Fruit fly (Drosophila melanogaster) whole organism, embryonic: ENCODE results near the gene brv3.

ENCODE experiments used
- B-H2 ChIP-seq: fragments of 200-800 bp; sonication (Bioruptor generic); optimal IDR thresholded peaks from 2 replicates; lab custom pipeline; 2018; ENCODE audit warnings: missing biosample characterization, mild to moderate bottlenecking, missing genetic modification characterization
- BtbVII ChIP-seq: fragments of 200-800 bp; sonication (Bioruptor generic); optimal IDR thresholded peaks from 3 replicates; lab custom pipeline; 2017; ENCODE audit warnings: missing biosample characterization, mild to moderate bottlenecking, missing genetic modification characterization
- CG11695 ChIP-seq: fragments of 200-800 bp; sonication (Bioruptor generic); IDR thresholded peaks from 3 replicates; pipeline ENCODE4 v1.3.6; 2022; ENCODE audit warnings: missing biosample characterization, missing genetic modification characterization
- CG12236 ChIP-seq: fragments of 200-800 bp; sonication (Bioruptor generic); optimal IDR thresholded peaks from 2 replicates; lab custom pipeline; 2016; ENCODE audit warnings: missing biosample characterization, missing genetic modification characterization
- CG14014 ChIP-seq: fragments of 200-800 bp; sonication (Bioruptor generic); IDR thresholded peaks from 2 replicates; pipeline ENCODE4 v1.3.6; 2022; ENCODE audit warnings: missing biosample characterization, missing genetic modification characterization
- CG16779 ChIP-seq: fragments of 200-800 bp; sonication (Bioruptor generic); IDR thresholded peaks from 2 replicates; pipeline ENCODE4 v1.3.6; 2022; ENCODE audit warnings: missing biosample characterization, missing genetic modification characterization
- CG16863 ChIP-seq: fragments of 200-800 bp; sonication (Bioruptor generic); optimal IDR thresholded peaks from 3 replicates; lab custom pipeline; 2016; ENCODE audit warnings: missing biosample characterization, missing genetic modification characterization
- CG17912 ChIP-seq: fragments of 200-800 bp; sonication (Bioruptor generic); optimal IDR thresholded peaks from 2 replicates; lab custom pipeline; 2018; ENCODE audit warnings: missing biosample characterization, mild to moderate bottlenecking, missing genetic modification characterization
- CG2202 ChIP-seq: fragments of 200-800 bp; sonication (Bioruptor generic); optimal IDR thresholded peaks from 2 replicates; lab custom pipeline; 2018; ENCODE audit warnings: missing biosample characterization, mild to moderate bottlenecking, missing genetic modification characterization
- CG2678 ChIP-seq: fragments of 200-800 bp; sonication (Bioruptor generic); optimal IDR thresholded peaks from 3 replicates; lab custom pipeline; 2019; ENCODE audit warnings: missing biosample characterization, mild to moderate bottlenecking, missing genetic modification characterization, moderate library complexity
- CG2712 ChIP-seq: fragments of 200-800 bp; optimal IDR thresholded peaks from 3 replicates; lab custom pipeline; 2019; ENCODE audit warnings: missing biosample characterization, mild to moderate bottlenecking, missing genetic modification characterization, moderate library complexity
- CG30403 ChIP-seq: fragments of 200-800 bp; sonication (Bioruptor generic); optimal IDR thresholded peaks from 3 replicates; lab custom pipeline; 2016; ENCODE audit warnings: missing biosample characterization, missing genetic modification characterization
- CG33213 ChIP-seq: fragments of 200-800 bp; sonication (Bioruptor generic); optimal IDR thresholded peaks from 3 replicates; lab custom pipeline; 2016; ENCODE audit warnings: missing biosample characterization, missing genetic modification characterization
- CG34224 ChIP-seq: fragments of 200-800 bp; sonication (Bioruptor generic); IDR thresholded peaks from 3 replicates; pipeline ENCODE4 v1.3.6; 2022; ENCODE audit warnings: missing biosample characterization, missing genetic modification characterization; ENCODE audit not compliant: partially characterized antibody
- CG4360 ChIP-seq: fragments of 200-800 bp; sonication (Bioruptor generic); IDR thresholded peaks from 2 replicates; pipeline ENCODE4 v1.3.6; 2022; ENCODE audit warnings: missing biosample characterization, missing genetic modification characterization
- CG4404 ChIP-seq: fragments of 200-800 bp; sonication (Bioruptor generic); IDR thresholded peaks from 2 replicates; pipeline ENCODE4 v1.3.6; 2022; ENCODE audit warnings: missing biosample characterization, missing genetic modification characterization
- CG6654 ChIP-seq: fragments of 200-800 bp; sonication (Bioruptor generic); optimal IDR thresholded peaks from 2 replicates; lab custom pipeline; 2017; ENCODE audit warnings: missing biosample characterization, mild to moderate bottlenecking, missing genetic modification characterization
- CG7271 ChIP-seq: fragments of 200-800 bp; sonication (Bioruptor generic); optimal IDR thresholded peaks from 2 replicates; lab custom pipeline; 2018; ENCODE audit warnings: missing biosample characterization, mild to moderate bottlenecking, missing genetic modification characterization, moderate library complexity
- CG7786 ChIP-seq: fragments of 200-800 bp; sonication (Bioruptor generic); optimal IDR thresholded peaks from 2 replicates; lab custom pipeline; 2016; ENCODE audit warnings: missing biosample characterization, missing genetic modification characterization
- CG8944 ChIP-seq: fragments of 200-800 bp; sonication (Bioruptor generic); optimal IDR thresholded peaks from 3 replicates; lab custom pipeline; 2016; ENCODE audit warnings: missing biosample characterization, missing genetic modification characterization
- Doc2 ChIP-seq: fragments of 200-800 bp; sonication (Bioruptor generic); IDR thresholded peaks from 2 replicates; pipeline ENCODE4 v1.3.6; 2022; ENCODE audit warnings: missing biosample characterization, missing genetic modification characterization
- Elba2 ChIP-seq: fragments of 200-800 bp; sonication (Bioruptor generic); optimal IDR thresholded peaks from 3 replicates; lab custom pipeline; 2016; ENCODE audit warnings: missing biosample characterization, missing genetic modification characterization
- GATAe ChIP-seq: fragments of 200-800 bp; sonication (Bioruptor generic); conservative IDR thresholded peaks from 2 replicates; pipeline ENCODE4 v1.3.6; 2022; ENCODE audit warnings: missing biosample characterization, missing genetic modification characterization
- Hmr ChIP-seq: fragments of 200-800 bp; sonication (Bioruptor generic); optimal IDR thresholded peaks from 3 replicates; lab custom pipeline; 2017; ENCODE audit warnings: mild to moderate bottlenecking, missing biosample characterization, missing genetic modification reagents, missing genetic modification characterization
- Meics ChIP-seq: fragments of 200-800 bp; sonication (Bioruptor generic); optimal IDR thresholded peaks from 2 replicates; lab custom pipeline; 2017; ENCODE audit warnings: missing biosample characterization, mild to moderate bottlenecking, missing genetic modification characterization
- NC2β ChIP-seq: fragments of 200-800 bp; sonication (Bioruptor generic); optimal IDR thresholded peaks from 2 replicates; lab custom pipeline; 2016; ENCODE audit warnings: missing biosample characterization, missing genetic modification characterization
- Rfx ChIP-seq: fragments of 200-800 bp; sonication (Bioruptor generic); IDR thresholded peaks from 2 replicates; pipeline ENCODE4 v1.3.6; 2022; ENCODE audit warnings: missing biosample characterization, missing genetic modification characterization
- Ssrp ChIP-seq: fragments of 200-800 bp; sonication (Bioruptor generic); optimal IDR thresholded peaks from 2 replicates; lab custom pipeline; 2018; ENCODE audit warnings: missing biosample characterization, mild to moderate bottlenecking, missing genetic modification characterization, moderate library complexity
- Vsx1 ChIP-seq: fragments of 200-800 bp; sonication (Bioruptor generic); optimal IDR thresholded peaks from 2 replicates; lab custom pipeline; 2017; ENCODE audit warnings: missing biosample characterization, mild to moderate bottlenecking, missing genetic modification characterization, missing genetic modification reagents
- ase ChIP-seq: fragments of 200-800 bp; sonication (Bioruptor generic); IDR thresholded peaks from 3 replicates; pipeline ENCODE4 v1.3.6; 2022; ENCODE audit warnings: missing biosample characterization, missing genetic modification characterization
- dimm ChIP-seq: fragments of 200-800 bp; sonication (Bioruptor generic); IDR thresholded peaks from 2 replicates; pipeline ENCODE4 v1.3.6; 2022; ENCODE audit warnings: missing biosample characterization, missing genetic modification characterization
- dysf ChIP-seq: fragments of 200-800 bp; sonication (Bioruptor generic); IDR thresholded peaks from 3 replicates; pipeline ENCODE4 v1.3.6; 2022; ENCODE audit warnings: missing biosample characterization, missing genetic modification characterization
- ems ChIP-seq: fragments of 200-800 bp; sonication (Bioruptor generic); optimal IDR thresholded peaks from 3 replicates; lab custom pipeline; 2016; ENCODE audit warnings: missing biosample characterization, missing genetic modification characterization
- esg ChIP-seq: fragments of 200-800 bp; sonication (Bioruptor generic); conservative IDR thresholded peaks from 2 replicates; pipeline ENCODE4 v1.3.6; 2022; ENCODE audit warnings: missing biosample characterization, missing genetic modification characterization
- exex ChIP-seq: fragments of 200-800 bp; sonication (Bioruptor generic); optimal IDR thresholded peaks from 4 replicates; lab custom pipeline; 2018; ENCODE audit warnings: missing biosample characterization, mild to moderate bottlenecking, missing genetic modification characterization, moderate library complexity
- gem ChIP-seq: fragments of 200-800 bp; sonication (Bioruptor generic); optimal IDR thresholded peaks from 2 replicates; lab custom pipeline; 2019; ENCODE audit warnings: missing biosample characterization, mild to moderate bottlenecking, missing genetic modification characterization, moderate library complexity
- ind ChIP-seq: fragments of 200-800 bp; sonication (Bioruptor generic); optimal IDR thresholded peaks from 3 replicates; lab custom pipeline; 2016; ENCODE audit warnings: missing biosample characterization, missing genetic modification characterization
- jigr1 ChIP-seq: fragments of 200-800 bp; sonication (Bioruptor generic); IDR thresholded peaks from 3 replicates; pipeline ENCODE4 v1.3.6; 2022; ENCODE audit warnings: missing biosample characterization, missing genetic modification characterization
- jumu ChIP-seq: fragments of 200-800 bp; sonication (Bioruptor generic); optimal IDR thresholded peaks from 3 replicates; lab custom pipeline; 2016; ENCODE audit warnings: missing biosample characterization, missing genetic modification characterization
- lbe ChIP-seq: fragments of 200-800 bp; sonication (Bioruptor generic); optimal IDR thresholded peaks from 2 replicates; lab custom pipeline; 2016; ENCODE audit warnings: missing biosample characterization, mild to moderate bottlenecking, missing genetic modification characterization
- lola ChIP-seq, 3 experiments: fragments of >200 bp in 2 of 3; fragments of 200-800 bp in 1 of 3; sonication (Bioruptor generic) in 1 of 3; optimal IDR thresholded peaks; 2 replicates each; lab custom pipeline; 2017 to 2019; ENCODE audit warnings: missing biosample characterization in 3 of 3, missing genetic modification characterization in 3 of 3, mild to moderate bottlenecking in 1 of 3, moderate library complexity in 1 of 3
- nerfin-2 ChIP-seq: fragments of 200-800 bp; sonication (Bioruptor generic); IDR thresholded peaks from 2 replicates; pipeline ENCODE4 v1.3.6; 2022; ENCODE audit warnings: missing biosample characterization, missing genetic modification characterization; ENCODE audit not compliant: partially characterized antibody
- prd ChIP-seq, 3 experiments: fragments of >200 bp in 2 of 3; fragments of 200-800 bp in 1 of 3; sonication (Bioruptor generic) in 1 of 3; optimal IDR thresholded peaks in 2 of 3; IDR thresholded peaks in 1 of 3; 2 replicates in 2 of 3; 3 replicates in 1 of 3; pipeline versions ENCODE4 v1.3.6 to Lab custom; 2017 to 2022; ENCODE audit warnings: missing biosample characterization in 1 of 3, missing genetic modification characterization in 1 of 3
- sisA ChIP-seq: fragments of 200-800 bp; sonication (Bioruptor generic); IDR thresholded peaks from 2 replicates; pipeline ENCODE4 v1.3.6; 2022; ENCODE audit warnings: missing biosample characterization, missing genetic modification characterization
- stwl ChIP-seq: fragments of 200-800 bp; sonication (Bioruptor generic); optimal IDR thresholded peaks from 3 replicates; lab custom pipeline; 2018; ENCODE audit warnings: missing biosample characterization, mild to moderate bottlenecking, missing genetic modification characterization, moderate library complexity
- tin ChIP-seq: fragments of 200-800 bp; sonication (Bioruptor generic); optimal IDR thresholded peaks from 3 replicates; lab custom pipeline; 2016; ENCODE audit warnings: missing biosample characterization, missing genetic modification characterization
- tll ChIP-seq, 2 experiments: fragments of 200-800 bp in 1 of 2; fragments of >200 bp in 1 of 2; sonication (Bioruptor generic) in 1 of 2; optimal IDR thresholded peaks; 2 replicates each; lab custom pipeline; 2017 to 2019; ENCODE audit warnings: missing biosample characterization in 2 of 2, missing genetic modification characterization in 2 of 2, mild to moderate bottlenecking in 1 of 2, moderate library complexity in 1 of 2
- unpg ChIP-seq: fragments of 200-800 bp; sonication (Bioruptor generic); optimal IDR thresholded peaks from 3 replicates; lab custom pipeline; 2018; ENCODE audit warnings: missing biosample characterization, mild to moderate bottlenecking, missing genetic modification characterization, moderate library complexity
- wdn ChIP-seq: fragments of 200-800 bp; sonication (Bioruptor generic); IDR thresholded peaks from 2 replicates; pipeline ENCODE4 v1.3.6; 2022; ENCODE audit warnings: missing biosample characterization, missing genetic modification characterization
- zfh2 ChIP-seq: fragments of 200-800 bp; sonication (Bioruptor generic); optimal IDR thresholded peaks from 2 replicates; lab custom pipeline; 2016; ENCODE audit warnings: missing biosample characterization, missing genetic modification characterization

brv3 gene

dm6 chrX:2638646-2639045 is 14.3 kb upstream of the brv3 start (continued):
- no peak for TF ChIP-seq Vsx1 (GFP tag; lab: Kevin White, UChicago)
- peak; percentile 5 for TF ChIP-seq ind (GFP tag; lab: Kevin White, UChicago)
- peak; percentile 36; the same call in 1 of the 2 replicates for TF ChIP-seq sisA (GFP tag; lab: Robert Waterston, UW)
- TF ChIP-seq CG34224 (GFP tag; lab: Robert Waterston, UW): no peak
- no peak for TF ChIP-seq CG4404 (GFP tag; lab: Robert Waterston, UW)
- no peak for TF ChIP-seq GATAe
- no peak for TF ChIP-seq stwl (tag; lab: Kevin White, UChicago)
- TF ChIP-seq ase (GFP tag; lab: Robert Waterston, UW): no peak
- no peak for TF ChIP-seq BtbVII
- TF ChIP-seq CG7271 (tag; lab: Kevin White, UChicago): no peak
- no peak for TF ChIP-seq NC2β (GFP tag; lab: Kevin White, UChicago)
- no peak for TF ChIP-seq CG16863
- TF ChIP-seq CG4360 (GFP tag; lab: Robert Waterston, UW): no peak
- no peak for TF ChIP-seq CG2202
- no peak for TF ChIP-seq Doc2 (GFP tag; lab: Robert Waterston, UW)
- peak; percentile 40 for TF ChIP-seq CG2678 (tag; lab: Kevin White, UChicago)
- TF ChIP-seq CG6654: no peak
- no peak for TF ChIP-seq CG8944 (GFP tag; lab: Kevin White, UChicago)
- TF ChIP-seq unpg: peak; percentile 13
- TF ChIP-seq CG14014: 0 out of 2 replicates have a peak, but pooled peaks have one; percentile 14
- no peak for TF ChIP-seq jigr1 (GFP tag; lab: Robert Waterston, UW)
- TF ChIP-seq lola (GFP tag; optimal IDR thresholded peaks at IDR 0.05; lab: Kevin White, UChicago): no peak
- no peak for TF ChIP-seq exex (tag; lab: Kevin White, UChicago)
- peak; percentile 17 for TF ChIP-seq zfh2 (GFP tag; lab: Kevin White, UChicago)
- TF ChIP-seq CG11695 (GFP tag; lab: Robert Waterston, UW): 0 out of 3 replicates have a peak, but pooled peaks have one; percentile 17
- no peak for TF ChIP-seq tll (GFP tag; optimal IDR thresholded peaks at IDR 0.05; lab: Kevin White, UChicago)
- TF ChIP-seq Hmr (GFP tag; lab: Kevin White, UChicago): peak; percentile 29
- no peak for TF ChIP-seq Elba2
- peak; percentile 43 for TF ChIP-seq gem
- no peak for TF ChIP-seq CG17912
- TF ChIP-seq CG30403 (GFP tag; lab: Kevin White, UChicago): peak; percentile 33
- peak; percentile 48; the same call in 1 of the 2 replicates for TF ChIP-seq Rfx (GFP tag; lab: Robert Waterston, UW)
- TF ChIP-seq CG12236: no peak
- TF ChIP-seq esg (GFP tag; lab: Robert Waterston, UW): 0 out of 2 replicates have a peak, but pooled peaks have one; percentile 12
- TF ChIP-seq Ssrp (tag; lab: Kevin White, UChicago): peak; percentile 2
- no peak for TF ChIP-seq wdn (GFP tag; lab: Robert Waterston, UW)
- no peak for TF ChIP-seq lbe
- no peak for TF ChIP-seq B-H2 (GFP tag; lab: Kevin White, UChicago)
- TF ChIP-seq jumu (GFP tag; lab: Kevin White, UChicago): no peak
- no peak for TF ChIP-seq ems (GFP tag; lab: Kevin White, UChicago)
- no peak for TF ChIP-seq tin (GFP tag; lab: Kevin White, UChicago)
- no peak for TF ChIP-seq CG33213
- TF ChIP-seq CG16779 (GFP tag; lab: Robert Waterston, UW): no peak
- TF ChIP-seq dysf (GFP tag; lab: Robert Waterston, UW): 0 out of 3 replicates have a peak, but pooled peaks have one; percentile 42
- TF ChIP-seq CG2712 (tag; lab: Kevin White, UChicago): no peak
- TF ChIP-seq dimm (GFP tag; lab: Robert Waterston, UW): no peak
- peak; percentile 91 for TF ChIP-seq Meics (GFP tag; lab: Kevin White, UChicago)
- no peak for TF ChIP-seq nerfin-2 (GFP tag; lab: Robert Waterston, UW)
- TF ChIP-seq CG7786 (GFP tag; lab: Kevin White, UChicago): peak; percentile 4
- no peak for TF ChIP-seq prd (optimal IDR thresholded peaks at IDR 0.05; lab: Kevin White, UChicago)
- peak; percentile 31; the same call in 1 of the 3 replicates for TF ChIP-seq prd (GFP tag; IDR thresholded peaks at IDR 0.05; lab: Robert Waterston, UW)
